Fruit fly (Drosophila melanogaster) whole organism, pupa: ENCODE results near the gene raskol.
A peak's percentile ranks its signal among the peaks of the same experiment; 100 is the strongest.

Experiments
- CG10348 ChIP-seq: fragments of 200-800 bp; sonication (Bioruptor generic); IDR thresholded peaks from 2 replicates; pipeline ENCODE4 v1.3.6; 2022; ENCODE audit warnings: missing biosample characterization, missing genetic modification characterization
- CG12605 ChIP-seq: fragments of 200-800 bp; sonication (Bioruptor generic); IDR thresholded peaks from 2 replicates; pipeline ENCODE4 v1.3.6; 2022; ENCODE audit warnings: missing biosample characterization, missing genetic modification characterization
- CG13204 ChIP-seq: fragments of 200-800 bp; sonication (Bioruptor generic); optimal IDR thresholded peaks from 2 replicates; lab custom pipeline; 2018; ENCODE audit warnings: missing biosample characterization, mild to moderate bottlenecking, missing genetic modification characterization, moderate library complexity
- CG14655 ChIP-seq: fragments of 200-800 bp; sonication (Bioruptor generic); optimal IDR thresholded peaks from 3 replicates; lab custom pipeline; 2017; ENCODE audit warnings: mild to moderate bottlenecking, missing biosample characterization, missing genetic modification reagents, missing genetic modification characterization
- CG15710 ChIP-seq: fragments of 200-800 bp; sonication (Bioruptor generic); optimal IDR thresholded peaks from 2 replicates; lab custom pipeline; 2018; ENCODE audit warnings: missing biosample characterization, mild to moderate bottlenecking, missing genetic modification characterization, moderate library complexity
- CG17806 ChIP-seq: fragments of 200-800 bp; sonication (Bioruptor generic); optimal IDR thresholded peaks from 2 replicates; lab custom pipeline; 2018; ENCODE audit warnings: missing biosample characterization, mild to moderate bottlenecking, missing genetic modification characterization, moderate library complexity
- CG32121 ChIP-seq: fragments of 200-800 bp; sonication (Bioruptor generic); IDR thresholded peaks from 2 replicates; pipeline ENCODE4 v1.3.6; 2022; ENCODE audit warnings: missing biosample characterization, missing genetic modification characterization
- CG34367 ChIP-seq: fragments of 200-800 bp; sonication (Bioruptor generic); optimal IDR thresholded peaks from 2 replicates; lab custom pipeline; 2018; ENCODE audit warnings: missing biosample characterization, mild to moderate bottlenecking, missing genetic modification characterization
- CG4496 ChIP-seq: fragments of 200-800 bp; sonication (Bioruptor generic); IDR thresholded peaks from 3 replicates; pipeline ENCODE4 v1.3.6; 2022; ENCODE audit warnings: missing biosample characterization, missing genetic modification characterization
- CG8159 ChIP-seq: fragments of 200-800 bp; sonication (Bioruptor generic); optimal IDR thresholded peaks from 3 replicates; lab custom pipeline; 2018; ENCODE audit warnings: missing biosample characterization, mild to moderate bottlenecking, missing genetic modification characterization, moderate library complexity
- CG8301 ChIP-seq: fragments of 200-800 bp; sonication (Bioruptor generic); optimal IDR thresholded peaks from 2 replicates; lab custom pipeline; 2018; ENCODE audit warnings: missing biosample characterization, mild to moderate bottlenecking, missing genetic modification characterization
- CG9948 ChIP-seq: fragments of 200-800 bp; sonication (Bioruptor generic); optimal IDR thresholded peaks from 2 replicates; lab custom pipeline; 2018; ENCODE audit warnings: missing biosample characterization, mild to moderate bottlenecking, missing genetic modification characterization, moderate library complexity
- D1 ChIP-seq: fragments of 200-800 bp; sonication (Bioruptor generic); optimal IDR thresholded peaks from 2 replicates; lab custom pipeline; 2018; ENCODE audit warnings: missing biosample characterization, mild to moderate bottlenecking, missing genetic modification characterization, moderate library complexity
- EcR ChIP-seq: fragments of 200-800 bp; sonication (Bioruptor generic); optimal IDR thresholded peaks from 3 replicates; lab custom pipeline; 2019; ENCODE audit warnings: missing biosample characterization, missing genetic modification characterization, mild to moderate bottlenecking, moderate library complexity, missing genetic modification reagents
- Ets98B ChIP-seq: fragments of 200-800 bp; sonication (Bioruptor generic); IDR thresholded peaks from 2 replicates; pipeline ENCODE4 v1.3.6; 2022; ENCODE audit warnings: missing biosample characterization, missing genetic modification characterization
- Pif1A ChIP-seq: fragments of 200-800 bp; sonication (Bioruptor generic); optimal IDR thresholded peaks from 3 replicates; lab custom pipeline; 2016; ENCODE audit warnings: missing biosample characterization, missing genetic modification characterization
- Pif1B ChIP-seq: fragments of 200-800 bp; sonication (Bioruptor generic); optimal IDR thresholded peaks from 3 replicates; lab custom pipeline; 2016; ENCODE audit warnings: missing biosample characterization, missing genetic modification characterization
- Snoo ChIP-seq: fragments of 200-800 bp; sonication (Bioruptor generic); optimal IDR thresholded peaks from 3 replicates; lab custom pipeline; 2017; ENCODE audit warnings: missing biosample characterization, mild to moderate bottlenecking, missing genetic modification characterization, inconsistent platforms
- fd96Ca ChIP-seq: fragments of 200-800 bp; sonication (Bioruptor generic); IDR thresholded peaks from 3 replicates; pipeline ENCODE4 v1.3.6; 2022; ENCODE audit warnings: missing biosample characterization, missing genetic modification characterization
- gl ChIP-seq: fragments of 200-800 bp; sonication (Bioruptor generic); optimal IDR thresholded peaks from 2 replicates; lab custom pipeline; 2018; ENCODE audit warnings: missing biosample characterization, mild to moderate bottlenecking, missing genetic modification characterization
- rn ChIP-seq: fragments of 200-800 bp; sonication (Bioruptor generic); IDR thresholded peaks from 2 replicates; pipeline ENCODE4 v1.3.6; 2022; ENCODE audit warnings: missing biosample characterization, missing genetic modification characterization

The raskol gene

DNA sequence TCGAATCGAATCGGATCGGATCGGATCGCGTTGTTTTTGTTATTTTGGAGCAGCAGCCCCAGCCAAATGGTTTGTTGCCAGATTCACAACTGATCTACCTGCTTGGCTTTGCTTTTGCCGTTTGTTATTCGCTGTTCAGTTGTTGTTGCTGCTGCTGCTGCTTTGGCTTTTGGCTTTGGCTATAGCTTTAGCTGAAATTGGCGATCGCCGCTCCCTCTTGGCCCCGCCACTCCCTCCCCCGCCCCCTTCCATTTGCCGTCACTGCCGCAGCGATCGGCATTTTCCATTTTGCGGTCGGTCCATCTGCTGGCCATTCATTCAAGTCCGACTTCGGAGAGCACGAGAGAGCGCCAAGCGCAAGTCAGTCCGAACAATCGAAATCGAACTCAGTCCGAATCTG is 11.5 kb upstream of the raskol start, which contains the start of gene chas:
TSS of gene chas (minus strand) at position 295 of the 400 bp plus-strand sequence.
- peak; percentile 5 for TF ChIP-seq CG13204 (GFP tag; lab: Kevin White, UChicago)
- no peak for TF ChIP-seq CG34367 (tag; lab: Kevin White, UChicago)

DNA sequence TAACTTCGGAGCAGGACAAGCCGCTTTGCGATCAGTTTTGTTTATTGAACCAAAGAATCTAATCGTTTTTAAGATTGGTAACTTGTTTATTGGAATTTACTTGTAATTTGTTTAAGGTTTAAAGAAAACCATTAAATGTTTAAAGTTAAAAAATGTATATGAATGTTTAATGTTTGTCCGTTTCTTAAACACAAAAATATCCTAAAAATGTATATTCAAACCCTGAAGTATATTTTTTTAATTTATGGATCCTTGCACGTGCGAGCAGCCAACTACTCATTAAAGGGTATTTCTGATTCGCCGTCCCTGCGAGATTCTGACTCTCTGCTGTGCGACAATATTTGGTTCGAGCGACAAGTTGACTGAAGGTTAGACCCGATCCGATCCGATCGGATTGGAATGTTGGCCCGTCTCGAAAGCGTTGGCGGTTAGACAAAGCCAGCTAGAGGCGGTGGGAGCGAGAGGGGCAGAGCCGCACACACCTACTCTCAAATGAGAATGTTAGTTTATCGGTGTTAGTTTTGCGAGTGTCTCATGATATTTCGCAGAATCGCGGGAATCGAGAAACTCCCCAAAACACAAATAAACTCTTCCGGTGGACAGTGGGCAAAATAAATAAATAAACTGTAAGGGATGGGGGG is 11.0 kb upstream of the raskol start:
- TF ChIP-seq CG8159 (tag; lab: Kevin White, UChicago) (peak; percentile 90), Pif1A (peak; percentile 90), CG15710 (tag; lab: Kevin White, UChicago) (peak; percentile 89), CG12605 (GFP tag; lab: Robert Waterston, UW) (peak; percentile 38; the same call in 1 of the 2 replicates), CG14655 (GFP tag; lab: Kevin White, UChicago) (peak; percentile 90), Pif1B (GFP tag; lab: Kevin White, UChicago) (peak; percentile 90), fd96Ca (GFP tag; lab: Robert Waterston, UW) (peak; percentile 79), Snoo (tag; lab: Kevin White, UChicago) (peak; percentile 87), CG8301 (peak; percentile 88), rn (0 out of 2 replicates have a peak, but pooled peaks have one; percentile 24), EcR (GFP tag; lab: Kevin White, UChicago) (peak; percentile 2), CG4496 (GFP tag; lab: Robert Waterston, UW) (0 out of 3 replicates have a peak, but pooled peaks have one; percentile 48), CG13204 (GFP tag; lab: Kevin White, UChicago) (peak; percentile 36), Ets98B (GFP tag; lab: Robert Waterston, UW) (peak; percentile 53), gl (tag; lab: Kevin White, UChicago) (peak; percentile 27), CG34367 (tag; lab: Kevin White, UChicago) (peak; percentile 81), D1 (tag; lab: Kevin White, UChicago) (peak; percentile 84), CG10348 (GFP tag; lab: Robert Waterston, UW) (no peak), CG32121 (peak; percentile 76), CG17806 (tag; lab: Kevin White, UChicago) (peak; percentile 75), CG9948 (tag; lab: Kevin White, UChicago) (peak; percentile 84)

DNA sequence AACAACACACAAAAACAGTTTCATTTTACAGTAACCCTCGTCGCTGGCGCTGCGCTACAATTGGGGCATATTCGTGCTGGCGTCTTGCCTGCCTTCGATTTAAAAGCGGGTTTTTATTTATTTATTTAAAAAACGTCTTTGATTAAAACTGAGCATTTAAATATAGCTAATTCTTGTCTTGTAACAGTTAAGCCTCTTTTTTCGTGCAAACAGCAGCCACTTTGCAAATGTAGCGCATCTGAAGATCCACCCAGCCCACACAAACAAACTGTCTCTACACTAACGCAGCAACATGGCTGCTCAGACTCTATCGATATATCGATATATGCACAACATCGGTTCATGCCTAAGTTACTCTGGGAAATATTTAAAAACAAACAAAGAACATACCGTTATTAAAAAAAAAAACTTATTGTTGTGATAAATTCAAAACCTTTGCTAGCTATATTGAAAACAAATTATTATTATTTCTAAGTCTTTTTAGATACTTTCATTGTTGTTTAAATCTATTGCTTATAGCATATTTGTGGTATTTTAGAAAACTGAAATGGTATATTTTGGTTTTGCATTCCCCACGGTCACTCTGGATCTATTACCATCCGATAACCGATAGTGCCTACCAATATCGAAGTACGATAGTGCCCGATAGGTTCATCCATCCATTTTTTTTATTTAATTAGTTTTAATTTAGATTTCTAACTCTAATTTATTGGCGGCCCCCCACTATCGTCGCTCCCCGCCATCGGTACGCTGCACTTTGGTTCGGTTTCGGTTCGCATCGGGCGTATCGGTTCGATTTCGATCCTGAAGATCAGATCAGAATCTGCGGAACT is 7.0 kb upstream of the raskol start, which contains the start of the genes CG8188 and par-6:
TSS of gene CG8188 (minus strand) at position 287 of the 833 bp plus-strand sequence.
TSS of gene par-6 (plus strand) at position 615 of the 833 bp plus-strand sequence.
- TF ChIP-seq Pif1A, result peak; percentile 91
- TF ChIP-seq Ets98B (GFP tag; lab: Robert Waterston, UW), result peak; percentile 87
- TF ChIP-seq CG8301, result peak; percentile 76
- TF ChIP-seq Pif1B (GFP tag; lab: Kevin White, UChicago), result peak; percentile 90
- TF ChIP-seq fd96Ca (GFP tag; lab: Robert Waterston, UW), result peak; percentile 93
- peak; percentile 41 for TF ChIP-seq CG13204 (GFP tag; lab: Kevin White, UChicago)
- peak; percentile 81 for TF ChIP-seq CG8159 (tag; lab: Kevin White, UChicago)
- TF ChIP-seq CG12605 (GFP tag; lab: Robert Waterston, UW), result peak; percentile 85
- TF ChIP-seq CG14655 (GFP tag; lab: Kevin White, UChicago), result no peak
- peak; percentile 72 for TF ChIP-seq CG9948 (tag; lab: Kevin White, UChicago)
- TF ChIP-seq D1 (tag; lab: Kevin White, UChicago), result no peak
- TF ChIP-seq gl (tag; lab: Kevin White, UChicago), result peak; percentile 54
- TF ChIP-seq CG15710 (tag; lab: Kevin White, UChicago), result peak; percentile 82
- TF ChIP-seq CG10348 (GFP tag; lab: Robert Waterston, UW), result peak; percentile 30; the same call in 1 of the 2 replicates
- TF ChIP-seq CG4496 (GFP tag; lab: Robert Waterston, UW), result peak; percentile 92
- TF ChIP-seq CG32121, result peak; percentile 70
- TF ChIP-seq EcR (GFP tag; lab: Kevin White, UChicago), result no peak
- TF ChIP-seq CG34367 (tag; lab: Kevin White, UChicago), result peak; percentile 73
- TF ChIP-seq CG17806 (tag; lab: Kevin White, UChicago), result peak; percentile 74
- TF ChIP-seq Snoo (tag; lab: Kevin White, UChicago), result peak; percentile 79
- TF ChIP-seq rn, result peak; percentile 71; the same call in 1 of the 2 replicates

DNA sequence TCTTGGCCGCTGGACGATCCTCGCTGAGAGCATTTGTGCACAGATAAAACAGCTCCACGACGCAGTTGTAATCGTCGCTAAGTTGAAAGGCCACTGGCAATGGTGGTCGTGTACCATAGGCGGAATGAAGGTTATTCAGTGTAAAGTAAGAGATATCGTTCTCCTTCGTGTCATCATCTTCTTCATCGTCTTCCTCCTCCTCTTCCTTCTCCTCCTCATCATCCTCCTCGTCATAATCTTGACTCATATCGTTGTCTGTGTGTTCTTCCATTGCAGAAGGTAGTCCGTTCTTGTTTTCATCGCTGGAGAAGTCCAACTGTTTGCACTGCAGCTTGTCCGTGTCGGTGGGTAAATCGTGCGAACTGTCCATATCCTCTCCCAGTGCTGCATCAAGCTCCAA is 2.3 kb upstream of the raskol start:
- TF ChIP-seq Snoo (tag; lab: Kevin White, UChicago), result no peak
- peak; percentile 4 for TF ChIP-seq EcR (GFP tag; lab: Kevin White, UChicago)

DNA sequence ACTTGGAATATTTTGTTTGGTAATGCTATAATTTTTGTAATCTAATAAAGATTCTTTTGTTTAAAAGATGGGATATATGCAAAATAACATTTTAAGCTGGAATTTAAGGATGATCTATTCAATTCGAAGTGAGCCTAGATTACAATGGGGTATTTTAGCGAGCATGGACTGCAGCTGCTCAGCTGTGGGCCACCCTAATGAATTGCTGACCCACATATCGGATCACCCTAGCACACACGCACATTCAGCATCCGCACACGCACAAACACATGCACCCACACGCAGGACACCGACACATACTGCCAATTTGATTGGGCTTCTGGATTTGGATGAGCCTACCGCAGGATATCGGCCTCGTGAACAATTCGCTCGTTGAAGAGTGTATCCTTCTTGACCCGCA is 1.1 kb upstream of the raskol start:
- TF ChIP-seq CG13204 (GFP tag; lab: Kevin White, UChicago), result no peak
- no peak for TF ChIP-seq CG15710 (tag; lab: Kevin White, UChicago)
- peak; percentile 93 for TF ChIP-seq CG8159 (tag; lab: Kevin White, UChicago)
